Worm (Caenorhabditis elegans) whole organism, L4 larva: ENCODE results near the gene F54E7.9.

ENCODE experiments used
- F26F4.8 ChIP-seq: fragments of 200-800 bp; sonication (Bioruptor generic); conservative IDR thresholded peaks from 2 replicates; pipeline ENCODE4 v1.3.6; 2022; ENCODE audit warnings: missing genetic modification characterization, missing compliant biosample characterization
- F37D6.2 ChIP-seq: sonication (generic microtip); optimal IDR thresholded peaks from 2 replicates; lab custom pipeline; 2016; ENCODE audit warnings: mild to moderate bottlenecking, missing genetic modification characterization, missing compliant biosample characterization
- F44E2.7 ChIP-seq: fragments of 200-800 bp; sonication (Bioruptor generic); IDR thresholded peaks from 2 replicates; pipeline ENCODE4 v2.1.2; 2022; ENCODE audit warnings: missing genetic modification characterization, missing compliant biosample characterization
- F49E8.2 ChIP-seq: sonication (generic microtip); optimal IDR thresholded peaks from 2 replicates; lab custom pipeline; 2016; ENCODE audit warnings: missing compliant biosample characterization, mild to moderate bottlenecking, missing genetic modification characterization, borderline replicate concordance
- Y105C5A.15 ChIP-seq: fragments of 200-800 bp; sonication (Bioruptor generic); IDR thresholded peaks from 2 replicates; pipeline ENCODE4 v1.3.6; 2022; ENCODE audit warnings: missing genetic modification characterization, missing compliant biosample characterization
- Y75B8A.6 ChIP-seq: fragments of 200-800 bp; sonication (Bioruptor generic); IDR thresholded peaks from 2 replicates; pipeline ENCODE4 v1.3.6; 2022; ENCODE audit warnings: missing genetic modification reagents, missing genetic modification characterization, missing compliant biosample characterization
- aly-2 ChIP-seq: sonication (generic microtip); optimal IDR thresholded peaks from 2 replicates; lab custom pipeline; 2018; ENCODE audit warnings: missing biosample characterization, missing genetic modification characterization
- attf-4 ChIP-seq: sonication (generic microtip); optimal IDR thresholded peaks from 3 replicates; lab custom pipeline; 2017; ENCODE audit warnings: missing biosample characterization, missing genetic modification characterization
- ces-1 ChIP-seq: fragments of 150-350 bp; sonication (generic microtip); optimal IDR thresholded peaks from 4 replicates; lab custom pipeline; 2014; ENCODE audit warnings: missing biosample characterization, missing genetic modification reagents, missing genetic modification characterization
- ctbp-1 ChIP-seq: fragments of 200-800 bp; sonication (Bioruptor generic); IDR thresholded peaks from 2 replicates; pipeline ENCODE4 v1.3.6; 2022; ENCODE audit warnings: missing genetic modification reagents, missing genetic modification characterization, missing compliant biosample characterization
- daf-12 ChIP-seq: fragments of 150-350 bp; optimal IDR thresholded peaks from 2 replicates; lab custom pipeline; 2014; ENCODE audit warnings: missing biosample characterization, missing genetic modification reagents, missing genetic modification characterization
- daf-16 ChIP-seq, 3 experiments: sonication (generic microtip); optimal IDR thresholded peaks; 2 replicates each; lab custom pipeline; 2016 to 2017; ENCODE audit warnings: missing genetic modification characterization in 3 of 3, missing genetic modification reagents in 3 of 3, mild to moderate bottlenecking in 2 of 3, missing compliant biosample characterization in 2 of 3, missing biosample characterization in 1 of 3, moderate library complexity in 1 of 3
- daf-8 ChIP-seq: fragments of 200-800 bp; sonication (Bioruptor generic); IDR thresholded peaks from 2 replicates; pipeline ENCODE4 v1.3.6; 2022; ENCODE audit warnings: missing genetic modification characterization, missing compliant biosample characterization
- dmd-8 ChIP-seq: fragments of 200-800 bp; sonication (Bioruptor generic); IDR thresholded peaks from 2 replicates; pipeline ENCODE4 v1.3.6; 2022; ENCODE audit warnings: missing genetic modification characterization, missing compliant biosample characterization
- dmd-9 ChIP-seq: fragments of 200-800 bp; sonication (Bioruptor generic); IDR thresholded peaks from 2 replicates; pipeline ENCODE4 v1.3.6; 2022; ENCODE audit warnings: missing genetic modification reagents, missing genetic modification characterization, missing compliant biosample characterization
- dpl-1 ChIP-seq: fragments of 150-350 bp; optimal IDR thresholded peaks from 2 replicates; lab custom pipeline; 2014; ENCODE audit warnings: missing biosample characterization, missing genetic modification reagents, missing genetic modification characterization
- dve-1 ChIP-seq: sonication (generic microtip); optimal IDR thresholded peaks from 2 replicates; lab custom pipeline; 2017; ENCODE audit warnings: antibody characterized with exemption, mild to moderate bottlenecking, missing genetic modification characterization, missing compliant biosample characterization; ENCODE audit not compliant: insufficient read depth
- egl-27 ChIP-seq: sonication (generic microtip); optimal IDR thresholded peaks from 3 replicates; lab custom pipeline; 2017; ENCODE audit warnings: missing biosample characterization, missing genetic modification reagents, missing genetic modification characterization
- fos-1 ChIP-seq: fragments of 150-350 bp; optimal IDR thresholded peaks from 2 replicates; lab custom pipeline; 2014; ENCODE audit warnings: missing biosample characterization, missing genetic modification characterization
- hif-1 ChIP-seq, 2 experiments: sonication (generic microtip); optimal IDR thresholded peaks; 2 replicates each; lab custom pipeline; 2016 to 2017; ENCODE audit warnings: missing compliant biosample characterization in 2 of 2, missing genetic modification characterization in 2 of 2, missing genetic modification reagents in 2 of 2, missing genotype in 2 of 2, mild to moderate bottlenecking in 1 of 2
- hlh-30 ChIP-seq: sonication (generic microtip); optimal IDR thresholded peaks from 2 replicates; lab custom pipeline; 2017; ENCODE audit warnings: antibody characterized with exemption, mild to moderate bottlenecking, missing genetic modification characterization, missing compliant biosample characterization; ENCODE audit not compliant: insufficient read depth
- lin-1 ChIP-seq: fragments of 200-800 bp; sonication (Bioruptor generic); IDR thresholded peaks from 2 replicates; pipeline ENCODE4 v1.3.6; 2022; ENCODE audit warnings: missing genetic modification reagents, missing genetic modification characterization, missing compliant biosample characterization
- lin-13 ChIP-seq: fragments of 150-350 bp; optimal IDR thresholded peaks from 2 replicates; lab custom pipeline; 2014; ENCODE audit warnings: missing biosample characterization, missing genetic modification reagents, missing genetic modification characterization
- lin-38 ChIP-seq: fragments of 200-800 bp; sonication (Bioruptor generic); IDR thresholded peaks from 2 replicates; pipeline ENCODE4 v1.3.6; 2022; ENCODE audit warnings: missing genetic modification reagents, missing genetic modification characterization, missing compliant biosample characterization
- lin-39 ChIP-seq: fragments of 150-350 bp; optimal IDR thresholded peaks from 2 replicates; lab custom pipeline; 2014; ENCODE audit warnings: missing biosample characterization, missing genetic modification reagents, missing genetic modification characterization
- lsy-2 ChIP-seq, 2 experiments: fragments of 150-350 bp in 1 of 2; sonication (generic microtip) in 1 of 2; optimal IDR thresholded peaks; 2 replicates each; lab custom pipeline; 2014 to 2017; ENCODE audit warnings: missing biosample characterization in 2 of 2, missing genetic modification characterization in 2 of 2
- mdt-29 ChIP-seq: fragments of 200-800 bp; sonication (Bioruptor generic); IDR thresholded peaks from 2 replicates; pipeline ENCODE4 v1.3.6; 2022; ENCODE audit warnings: missing genetic modification reagents, missing genetic modification characterization, missing compliant biosample characterization
- mep-1 ChIP-seq: fragments of 150-350 bp; sonication (generic microtip); optimal IDR thresholded peaks from 3 replicates; lab custom pipeline; 2014; ENCODE audit warnings: missing biosample characterization, missing genetic modification characterization
- mes-2 ChIP-seq: sonication (generic microtip); optimal IDR thresholded peaks from 2 replicates; lab custom pipeline; 2016; ENCODE audit warnings: missing genotype, mild to moderate bottlenecking, missing genetic modification characterization, missing compliant biosample characterization; ENCODE audit not compliant: poor library complexity, severe bottlenecking
- nhr-10 ChIP-seq: fragments of 150-350 bp; optimal IDR thresholded peaks from 2 replicates; lab custom pipeline; 2014; ENCODE audit warnings: missing biosample characterization, missing genetic modification characterization
- nhr-25 ChIP-seq: sonication (generic microtip); optimal IDR thresholded peaks from 2 replicates; lab custom pipeline; 2017; ENCODE audit warnings: missing genetic modification characterization, mild to moderate bottlenecking, missing compliant biosample characterization, antibody characterized with exemption, moderate library complexity, borderline replicate concordance; ENCODE audit not compliant: insufficient read depth
- nhr-42 ChIP-seq: fragments of 200-800 bp; sonication (Bioruptor generic); IDR thresholded peaks from 2 replicates; pipeline ENCODE4 v1.3.6; 2022; ENCODE audit warnings: missing genetic modification characterization, missing compliant biosample characterization
- nhr-6 ChIP-seq: fragments of 150-350 bp; optimal IDR thresholded peaks from 2 replicates; lab custom pipeline; 2014; ENCODE audit warnings: missing biosample characterization, missing genetic modification characterization
- pqm-1 ChIP-seq: sonication (generic microtip); optimal IDR thresholded peaks from 2 replicates; lab custom pipeline; 2017; ENCODE audit warnings: missing biosample characterization, missing genetic modification characterization
- rbr-2 ChIP-seq: sonication (generic microtip); optimal IDR thresholded peaks from 2 replicates; lab custom pipeline; 2016; ENCODE audit warnings: missing genotype, missing genetic modification characterization, missing compliant biosample characterization
- saeg-2 ChIP-seq: fragments of 200-800 bp; sonication (Bioruptor generic); IDR thresholded peaks from 2 replicates; pipeline ENCODE4 v1.3.6; 2022; ENCODE audit warnings: missing genetic modification reagents, missing genetic modification characterization, missing compliant biosample characterization
- snpc-1.2 ChIP-seq: fragments of 200-800 bp; sonication (Bioruptor generic); IDR thresholded peaks from 2 replicates; pipeline ENCODE4 v1.3.6; 2022; ENCODE audit warnings: missing genetic modification reagents, missing genetic modification characterization, missing compliant biosample characterization
- spr-3 ChIP-seq: fragments of 200-800 bp; sonication (Bioruptor generic); optimal IDR thresholded peaks from 2 replicates; lab custom pipeline; 2018; ENCODE audit warnings: mild to moderate bottlenecking, missing genetic modification characterization, missing compliant biosample characterization
- tag-97 ChIP-seq: fragments of 200-800 bp; sonication (Bioruptor generic); IDR thresholded peaks from 2 replicates; pipeline ENCODE4 v1.3.6; 2022; ENCODE audit warnings: missing genetic modification characterization, missing compliant biosample characterization
- unc-130 ChIP-seq: sonication (generic microtip); optimal IDR thresholded peaks from 2 replicates; lab custom pipeline; 2016; ENCODE audit warnings: missing genetic modification reagents, missing genetic modification characterization, missing compliant biosample characterization
- unc-62 ChIP-seq, 3 experiments: fragments of 150-350 bp in 1 of 3; sonication (generic microtip); optimal IDR thresholded peaks in 2 of 3; peaks in 1 of 3; 1 replicate in 1 of 3; 2 replicates in 2 of 3; lab custom pipeline; 2014 to 2017; ENCODE audit warnings: missing biosample characterization in 3 of 3, missing genetic modification characterization in 3 of 3, missing genetic modification reagents in 3 of 3, missing genotype in 1 of 3
- vab-7 ChIP-seq: fragments of 200-800 bp; sonication (Bioruptor generic); IDR thresholded peaks from 2 replicates; pipeline ENCODE4 v1.3.6; 2022; ENCODE audit warnings: missing genetic modification reagents, missing genetic modification characterization, missing compliant biosample characterization
- zip-11 ChIP-seq: fragments of 200-800 bp; sonication (Bioruptor generic); IDR thresholded peaks from 2 replicates; pipeline ENCODE4 v1.3.6; 2022; ENCODE audit warnings: missing genetic modification characterization, missing compliant biosample characterization
- zip-2 ChIP-seq: fragments of 150-350 bp; optimal IDR thresholded peaks from 2 replicates; lab custom pipeline; 2014; ENCODE audit warnings: missing biosample characterization, missing genetic modification characterization
- ztf-11 ChIP-seq: fragments of 150-350 bp; optimal IDR thresholded peaks from 2 replicates; lab custom pipeline; 2014; ENCODE audit warnings: missing biosample characterization, missing genetic modification characterization

Gene F54E7.9

ce11 chrIII:5692690-5693089 lies 15.0 kb upstream of the F54E7.9 start, which contains the start of the genes abi-1 and arle-14:
abi-1 (minus strand) TSS chrIII:5692740.
arle-14 (plus strand) TSS chrIII:5692906.
- TF ChIP-seq F26F4.8 (GFP tag; lab: Robert Waterston, UW): no peak
- TF ChIP-seq hlh-30 (tag; lab: Kevin White, UChicago): peak; percentile 17
- TF ChIP-seq Y75B8A.6 (GFP tag; lab: Robert Waterston, UW): no peak
- no peak for TF ChIP-seq egl-27 (tag; lab: Kevin White, UChicago)
- TF ChIP-seq rbr-2 (tag; lab: Kevin White, UChicago): peak; percentile 13
- no peak for TF ChIP-seq dve-1 (tag; lab: Kevin White, UChicago)
- peak; percentile 9 for TF ChIP-seq dpl-1 (GFP tag; lab: Kevin White, UChicago)
- TF ChIP-seq fos-1 (tag; lab: Kevin White, UChicago): no peak
- peak; percentile 12 for TF ChIP-seq nhr-6
- TF ChIP-seq mes-2: peak; percentile 71
- TF ChIP-seq aly-2 (tag; lab: Kevin White, UChicago): no peak
- TF ChIP-seq daf-16 (GFP tag; optimal IDR thresholded peaks at IDR 0.05; lab: Kevin White, UChicago): no peak
- peak; percentile 12 for TF ChIP-seq daf-16 (tag; optimal IDR thresholded peaks at IDR 0.05; lab: Kevin White, UChicago)
- TF ChIP-seq lin-38: 0 out of 2 replicates have a peak, but pooled peaks have one; percentile 25
- no peak for TF ChIP-seq vab-7 (GFP tag; lab: Robert Waterston, UW)
- no peak for TF ChIP-seq lin-13 (GFP tag; lab: Kevin White, UChicago)
- TF ChIP-seq spr-3: no peak
- TF ChIP-seq F49E8.2 (tag; lab: Kevin White, UChicago): no peak

DNA sequence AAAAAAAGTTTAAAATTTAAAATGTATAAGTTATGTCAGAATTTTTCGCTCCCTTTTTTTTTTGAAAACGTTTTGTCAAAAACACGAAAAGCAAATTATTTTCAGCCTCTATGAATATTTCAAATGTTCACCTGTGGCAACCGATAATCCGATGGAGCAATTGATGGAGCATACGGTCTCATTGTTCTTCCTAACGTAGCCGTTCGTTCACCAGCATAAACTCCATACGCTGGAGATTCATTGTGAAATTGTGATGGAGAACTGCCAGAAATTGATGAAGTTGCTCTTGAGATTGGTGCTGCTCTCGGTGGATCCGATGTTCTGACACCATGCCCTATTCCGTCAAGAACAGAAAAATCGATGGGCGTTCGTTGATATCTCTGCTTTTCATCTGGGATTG lies 14.1 kb upstream of the F54E7.9 start:
- TF ChIP-seq spr-3 (no peak), F44E2.7 (GFP tag; lab: Robert Waterston, UW) (0 out of 2 replicates have a peak, but pooled peaks have one; percentile 21), unc-62 (GFP tag; optimal IDR thresholded peaks at IDR 0.05 in 1 of 2; lab: Kevin White, UChicago) (peak in 1 of 2 experiments; percentile 92), unc-62 (tag; optimal IDR thresholded peaks at IDR 0.05; lab: Kevin White, UChicago) (no peak)

DNA sequence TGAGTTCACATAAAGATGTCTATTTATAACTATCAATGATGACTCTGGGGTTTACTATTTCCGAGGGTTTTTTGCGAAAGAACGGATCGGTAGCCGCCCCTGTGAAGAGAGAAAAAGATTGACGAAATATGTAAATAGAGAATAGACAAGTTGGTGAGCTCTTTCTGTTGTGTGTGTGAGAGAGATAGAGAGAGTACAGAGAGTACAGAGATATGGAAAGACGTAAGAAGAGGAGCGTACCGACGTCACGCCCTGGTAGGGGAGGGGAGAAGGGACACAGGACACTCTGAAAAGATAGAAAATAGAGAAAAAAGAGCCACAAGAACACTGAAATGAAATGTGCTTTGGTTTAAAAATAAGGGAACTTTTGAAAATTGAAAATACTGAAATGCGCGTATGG lies 10.6 kb upstream of the F54E7.9 start:
- TF ChIP-seq daf-16 (GFP tag; optimal IDR thresholded peaks at IDR 0.05; lab: Kevin White, UChicago): no peak
- TF ChIP-seq daf-16 (tag; optimal IDR thresholded peaks at IDR 0.05; lab: Kevin White, UChicago): peak; percentile 58
- no peak for TF ChIP-seq Y105C5A.15 (GFP tag; lab: Robert Waterston, UW)
- peak; percentile 76 for TF ChIP-seq hlh-30 (tag; lab: Kevin White, UChicago)
- TF ChIP-seq rbr-2 (tag; lab: Kevin White, UChicago): peak; percentile 44
- TF ChIP-seq mdt-29 (GFP tag; lab: Robert Waterston, UW): no peak
- TF ChIP-seq ztf-11: no peak
- no peak for TF ChIP-seq unc-130
- peak in 1 of 2 experiments; percentile 64 for TF ChIP-seq lsy-2 (tag; optimal IDR thresholded peaks at IDR 0.05; lab: Kevin White, UChicago)
- TF ChIP-seq nhr-10 (tag; lab: Kevin White, UChicago): no peak
- no peak for TF ChIP-seq daf-12 (tag; lab: Kevin White, UChicago)
- TF ChIP-seq unc-62 (GFP tag; optimal IDR thresholded peaks at IDR 0.05 in 1 of 2; lab: Kevin White, UChicago): no peak
- TF ChIP-seq unc-62 (tag; optimal IDR thresholded peaks at IDR 0.05; lab: Kevin White, UChicago): no peak
- TF ChIP-seq nhr-25 (tag; lab: Kevin White, UChicago): no peak
- no peak for TF ChIP-seq nhr-42 (GFP tag; lab: Robert Waterston, UW)
- no peak for TF ChIP-seq saeg-2 (GFP tag; lab: Robert Waterston, UW)
- TF ChIP-seq snpc-1.2: no peak
- no peak for TF ChIP-seq hif-1 (tag; optimal IDR thresholded peaks at IDR 0.05; lab: Kevin White, UChicago)
- no peak for TF ChIP-seq lin-13 (GFP tag; lab: Kevin White, UChicago)
- no peak for TF ChIP-seq zip-11 (GFP tag; lab: Robert Waterston, UW)
- TF ChIP-seq fos-1 (tag; lab: Kevin White, UChicago): no peak
- no peak for TF ChIP-seq dmd-9 (GFP tag; lab: Robert Waterston, UW)
- TF ChIP-seq ces-1 (GFP tag; lab: Kevin White, UChicago): no peak
- no peak for TF ChIP-seq egl-27 (tag; lab: Kevin White, UChicago)
- TF ChIP-seq lin-39 (tag; lab: Kevin White, UChicago): no peak
- no peak for TF ChIP-seq dmd-8
- no peak for TF ChIP-seq daf-8
- no peak for TF ChIP-seq zip-2 (tag; lab: Kevin White, UChicago)
- no peak for TF ChIP-seq attf-4 (tag; lab: Kevin White, UChicago)
- no peak for TF ChIP-seq tag-97 (GFP tag; lab: Robert Waterston, UW)
- peak; percentile 44; the same call in 1 of the 2 replicates for TF ChIP-seq ctbp-1 (GFP tag; lab: Robert Waterston, UW)
- TF ChIP-seq F37D6.2 (tag; lab: Kevin White, UChicago): no peak
- TF ChIP-seq mep-1 (tag; lab: Kevin White, UChicago): peak; percentile 66
- no peak for TF ChIP-seq pqm-1 (tag; lab: Kevin White, UChicago)
- no peak for TF ChIP-seq lin-1 (GFP tag; lab: Robert Waterston, UW)
